Fruit fly (Drosophila melanogaster) whole organism, embryonic: ENCODE results near the gene Ns4.

Source experiments
- Aef1 ChIP-seq: fragments of 200-800 bp; sonication (Bioruptor generic); IDR thresholded peaks from 3 replicates; pipeline ENCODE4 v1.3.6; 2022; ENCODE audit warnings: missing biosample characterization, missing genetic modification characterization
- Asciz ChIP-seq: fragments of 200-800 bp; sonication (Bioruptor generic); optimal IDR thresholded peaks from 2 replicates; lab custom pipeline; 2017; ENCODE audit warnings: missing biosample characterization, mild to moderate bottlenecking, missing genetic modification characterization, missing genetic modification reagents
- Atf-2 ChIP-seq: fragments of 200-800 bp; sonication (Bioruptor generic); optimal IDR thresholded peaks from 2 replicates; lab custom pipeline; 2016; ENCODE audit warnings: missing biosample characterization, missing genetic modification characterization
- B-H1 ChIP-seq: fragments of 200-800 bp; sonication (Bioruptor generic); IDR thresholded peaks from 3 replicates; pipeline ENCODE4 v1.3.6; 2022; ENCODE audit warnings: missing biosample characterization, missing genetic modification characterization
- Blimp-1 ChIP-seq: fragments of 200-800 bp; sonication (Bioruptor generic); optimal IDR thresholded peaks from 3 replicates; lab custom pipeline; 2018; ENCODE audit warnings: missing biosample characterization, missing genetic modification characterization, mild to moderate bottlenecking, moderate library complexity, missing genetic modification reagents
- CG11456 ChIP-seq: fragments of 200-800 bp; sonication (Bioruptor generic); IDR thresholded peaks from 3 replicates; pipeline ENCODE4 v1.3.6; 2022; ENCODE audit warnings: missing biosample characterization, missing genetic modification characterization
- CG11560 ChIP-seq: fragments of 200-800 bp; sonication (Bioruptor generic); IDR thresholded peaks from 3 replicates; pipeline ENCODE4 v1.3.6; 2022; ENCODE audit warnings: missing biosample characterization, missing genetic modification characterization
- CG12155 ChIP-seq: fragments of 200-800 bp; sonication (Bioruptor generic); optimal IDR thresholded peaks from 3 replicates; lab custom pipeline; 2016; ENCODE audit warnings: missing biosample characterization, missing genetic modification characterization
- CG13624 ChIP-seq: fragments of 200-800 bp; sonication (Bioruptor generic); optimal IDR thresholded peaks from 2 replicates; lab custom pipeline; 2016; ENCODE audit warnings: missing biosample characterization, missing genetic modification characterization
- CG13894 ChIP-seq: fragments of 200-800 bp; sonication (Bioruptor generic); optimal IDR thresholded peaks from 3 replicates; lab custom pipeline; 2018; ENCODE audit warnings: missing biosample characterization, mild to moderate bottlenecking, missing genetic modification characterization, moderate library complexity
- CG14965 ChIP-seq: fragments of 200-800 bp; sonication (Bioruptor generic); optimal IDR thresholded peaks from 2 replicates; lab custom pipeline; 2016; ENCODE audit warnings: missing biosample characterization, missing genetic modification characterization, borderline replicate concordance
- CG15514 ChIP-seq: fragments of 200-800 bp; sonication (Bioruptor generic); optimal IDR thresholded peaks from 3 replicates; lab custom pipeline; 2017; ENCODE audit warnings: missing biosample characterization, missing genetic modification characterization, mild to moderate bottlenecking, moderate library complexity, missing genetic modification reagents
- CG15696 ChIP-seq: fragments of 200-800 bp; sonication (Bioruptor generic); optimal IDR thresholded peaks from 2 replicates; lab custom pipeline; 2019; ENCODE audit warnings: missing biosample characterization, mild to moderate bottlenecking, missing genetic modification characterization, moderate library complexity
- CG17612 ChIP-seq: fragments of 200-800 bp; sonication (Bioruptor generic); IDR thresholded peaks from 2 replicates; pipeline ENCODE4 v1.3.6; 2022; ENCODE audit warnings: missing biosample characterization, missing genetic modification characterization
- CG2889 ChIP-seq: fragments of 200-800 bp; sonication (Bioruptor generic); IDR thresholded peaks from 3 replicates; pipeline ENCODE4 v1.3.6; 2022; ENCODE audit warnings: missing biosample characterization, missing genetic modification characterization
- CG32772 ChIP-seq: fragments of 200-800 bp; sonication (Bioruptor generic); IDR thresholded peaks from 2 replicates; pipeline ENCODE4 v1.3.6; 2022; ENCODE audit warnings: missing biosample characterization, missing genetic modification characterization
- CG33557 ChIP-seq: fragments of 200-800 bp; sonication (Bioruptor generic); optimal IDR thresholded peaks from 2 replicates; lab custom pipeline; 2019; ENCODE audit warnings: missing biosample characterization, mild to moderate bottlenecking, missing genetic modification characterization, moderate library complexity
- CG4328 ChIP-seq: fragments of 200-800 bp; sonication (Bioruptor generic); optimal IDR thresholded peaks from 3 replicates; lab custom pipeline; 2017; ENCODE audit warnings: missing biosample characterization, missing genetic modification reagents, missing genetic modification characterization
- CG4854 ChIP-seq: fragments of 200-800 bp; sonication (Bioruptor generic); optimal IDR thresholded peaks from 2 replicates; lab custom pipeline; 2016; ENCODE audit warnings: missing biosample characterization, missing genetic modification characterization, inconsistent platforms
- CG6689 ChIP-seq: fragments of 200-800 bp; sonication (Bioruptor generic); IDR thresholded peaks from 2 replicates; pipeline ENCODE4 v1.3.6; 2022; ENCODE audit warnings: missing biosample characterization, missing genetic modification characterization
- CG7786 ChIP-seq: fragments of 200-800 bp; sonication (Bioruptor generic); optimal IDR thresholded peaks from 2 replicates; lab custom pipeline; 2016; ENCODE audit warnings: missing biosample characterization, missing genetic modification characterization
- CG8924 ChIP-seq: fragments of 200-800 bp; optimal IDR thresholded peaks from 3 replicates; lab custom pipeline; 2019; ENCODE audit warnings: missing biosample characterization, mild to moderate bottlenecking, missing genetic modification characterization, moderate library complexity
- CG9727 ChIP-seq: fragments of 200-800 bp; sonication (Bioruptor generic); optimal IDR thresholded peaks from 3 replicates; lab custom pipeline; 2017; ENCODE audit warnings: missing biosample characterization, mild to moderate bottlenecking, missing genetic modification characterization
- Doc2 ChIP-seq: fragments of 200-800 bp; sonication (Bioruptor generic); IDR thresholded peaks from 2 replicates; pipeline ENCODE4 v1.3.6; 2022; ENCODE audit warnings: missing biosample characterization, missing genetic modification characterization
- ERR ChIP-seq: fragments of 200-800 bp; sonication (Bioruptor generic); optimal IDR thresholded peaks from 2 replicates; lab custom pipeline; 2016; ENCODE audit warnings: missing biosample characterization, missing genetic modification characterization
- Ets65A ChIP-seq: fragments of 200-800 bp; sonication (Bioruptor generic); peaks from one replicate; lab custom pipeline; 2016; ENCODE audit warnings: missing biosample characterization, missing genetic modification characterization
- HHEX ChIP-seq: fragments of 200-800 bp; sonication (Bioruptor generic); optimal IDR thresholded peaks from 3 replicates; lab custom pipeline; 2017; ENCODE audit warnings: missing biosample characterization, mild to moderate bottlenecking, missing genetic modification characterization, missing genetic modification reagents
- HmgZ ChIP-seq: fragments of 200-800 bp; sonication (Bioruptor generic); optimal IDR thresholded peaks from 2 replicates; lab custom pipeline; 2018; ENCODE audit warnings: missing biosample characterization, mild to moderate bottlenecking, missing genetic modification characterization
- Side ChIP-seq: fragments of 200-800 bp; sonication (Bioruptor generic); optimal IDR thresholded peaks from 2 replicates; lab custom pipeline; 2016; ENCODE audit warnings: missing biosample characterization, missing genetic modification characterization
- Sry-β ChIP-seq: fragments of 200-800 bp; sonication (Bioruptor generic); optimal IDR thresholded peaks from 2 replicates; lab custom pipeline; 2018; ENCODE audit warnings: missing biosample characterization, mild to moderate bottlenecking, missing genetic modification characterization, moderate library complexity
- Ssrp ChIP-seq: fragments of 200-800 bp; sonication (Bioruptor generic); optimal IDR thresholded peaks from 2 replicates; lab custom pipeline; 2018; ENCODE audit warnings: missing biosample characterization, mild to moderate bottlenecking, missing genetic modification characterization, moderate library complexity
- Xrp1 ChIP-seq: fragments of 200-800 bp; sonication (Bioruptor generic); IDR thresholded peaks from 2 replicates; pipeline ENCODE4 v1.3.6; 2022; ENCODE audit warnings: missing biosample characterization, missing genetic modification characterization
- ab ChIP-seq: fragments of 200-800 bp; sonication (Bioruptor generic); optimal IDR thresholded peaks from 2 replicates; lab custom pipeline; 2016; ENCODE audit warnings: missing biosample characterization, missing genetic modification characterization
- abd-A ChIP-seq: fragments of 200-800 bp; sonication (Bioruptor generic); optimal IDR thresholded peaks from 3 replicates; lab custom pipeline; 2019; ENCODE audit warnings: missing biosample characterization, mild to moderate bottlenecking, missing genetic modification characterization, moderate library complexity
- ac ChIP-seq: fragments of 200-800 bp; sonication (Bioruptor generic); optimal IDR thresholded peaks from 3 replicates; lab custom pipeline; 2017; ENCODE audit warnings: missing biosample characterization, mild to moderate bottlenecking, missing genetic modification characterization
- cad ChIP-seq: fragments of >200 bp; optimal IDR thresholded peaks from 2 replicates; lab custom pipeline; 2017; ENCODE audit warnings: missing biosample characterization, missing genetic modification characterization
- dpn ChIP-seq, 2 experiments: fragments of 200-800 bp; sonication (Bioruptor generic); optimal IDR thresholded peaks; 3 replicates each; lab custom pipeline; 2016; ENCODE audit warnings: missing biosample characterization in 2 of 2, missing genetic modification characterization in 2 of 2
- esg ChIP-seq: fragments of 200-800 bp; sonication (Bioruptor generic); conservative IDR thresholded peaks from 2 replicates; pipeline ENCODE4 v1.3.6; 2022; ENCODE audit warnings: missing biosample characterization, missing genetic modification characterization
- fd96Cb ChIP-seq: fragments of 200-800 bp; sonication (Bioruptor generic); optimal IDR thresholded peaks from 2 replicates; lab custom pipeline; 2018; ENCODE audit warnings: missing biosample characterization, mild to moderate bottlenecking, missing genetic modification characterization, moderate library complexity
- h ChIP-seq: fragments of >200 bp; optimal IDR thresholded peaks from 2 replicates; lab custom pipeline; 2017
- pfk ChIP-seq: fragments of 200-800 bp; sonication (Bioruptor generic); optimal IDR thresholded peaks from 2 replicates; lab custom pipeline; 2018; ENCODE audit warnings: missing biosample characterization, mild to moderate bottlenecking, missing genetic modification characterization, moderate library complexity
- pho ChIP-seq: fragments of 200-800 bp; sonication (Bioruptor generic); optimal IDR thresholded peaks from 2 replicates; lab custom pipeline; 2016; ENCODE audit warnings: missing biosample characterization, missing genetic modification characterization
- pzg ChIP-seq: fragments of 200-800 bp; sonication (Bioruptor generic); optimal IDR thresholded peaks from 3 replicates; lab custom pipeline; 2018; ENCODE audit warnings: missing biosample characterization, mild to moderate bottlenecking, missing genetic modification characterization, moderate library complexity
- sim ChIP-seq: fragments of 200-800 bp; sonication (Bioruptor generic); IDR thresholded peaks from 2 replicates; pipeline ENCODE4 v1.3.6; 2022; ENCODE audit warnings: missing biosample characterization, missing genetic modification characterization
- sug ChIP-seq: fragments of 200-800 bp; optimal IDR thresholded peaks from 2 replicates; lab custom pipeline; 2019; ENCODE audit warnings: missing biosample characterization, mild to moderate bottlenecking, missing genetic modification characterization, moderate library complexity
- tio ChIP-seq: fragments of 200-800 bp; sonication (Bioruptor generic); optimal IDR thresholded peaks from 2 replicates; lab custom pipeline; 2017; ENCODE audit warnings: missing biosample characterization, missing genetic modification characterization, inconsistent platforms
- toy ChIP-seq: fragments of 200-800 bp; sonication (Bioruptor generic); IDR thresholded peaks from 2 replicates; pipeline ENCODE4 v1.3.6; 2022; ENCODE audit warnings: missing biosample characterization, missing genetic modification characterization
- tup ChIP-seq: fragments of 200-800 bp; sonication (Bioruptor generic); optimal IDR thresholded peaks from 2 replicates; lab custom pipeline; 2016; ENCODE audit warnings: missing biosample characterization, mild to moderate bottlenecking, missing genetic modification characterization, moderate library complexity
- tx ChIP-seq: fragments of 200-800 bp; sonication (Bioruptor generic); optimal IDR thresholded peaks from 2 replicates; lab custom pipeline; 2016; ENCODE audit warnings: missing biosample characterization, missing genetic modification characterization
- unc-4 ChIP-seq: fragments of 200-800 bp; sonication (Bioruptor generic); IDR thresholded peaks from 2 replicates; pipeline ENCODE4 v1.3.6; 2022; ENCODE audit warnings: missing biosample characterization, missing genetic modification characterization; ENCODE audit not compliant: partially characterized antibody

The Ns4 gene

DNA sequence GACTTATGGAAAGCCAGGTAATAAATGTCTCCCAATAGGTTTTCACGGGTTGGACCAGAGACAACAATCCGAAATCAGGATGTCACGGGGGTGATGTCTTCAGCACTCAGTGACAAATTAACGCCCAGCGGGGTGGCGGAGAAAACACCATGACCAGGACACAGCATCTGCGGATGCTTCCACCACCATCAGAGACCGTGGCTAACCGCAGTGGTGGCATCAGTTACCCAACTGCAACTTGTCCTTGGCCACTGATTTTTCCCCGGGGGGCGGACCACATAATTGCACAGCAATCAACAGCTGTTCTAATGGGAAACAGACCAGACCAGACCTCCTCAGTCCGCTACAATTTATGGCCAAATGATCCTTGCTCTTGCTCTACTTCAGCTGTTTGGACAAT, 26.1 kb downstream of the Ns4 start (continued):
- TF ChIP-seq Doc2 (no peak), cad (GFP tag; lab: Kevin White, UChicago) (peak; percentile 79)

DNA sequence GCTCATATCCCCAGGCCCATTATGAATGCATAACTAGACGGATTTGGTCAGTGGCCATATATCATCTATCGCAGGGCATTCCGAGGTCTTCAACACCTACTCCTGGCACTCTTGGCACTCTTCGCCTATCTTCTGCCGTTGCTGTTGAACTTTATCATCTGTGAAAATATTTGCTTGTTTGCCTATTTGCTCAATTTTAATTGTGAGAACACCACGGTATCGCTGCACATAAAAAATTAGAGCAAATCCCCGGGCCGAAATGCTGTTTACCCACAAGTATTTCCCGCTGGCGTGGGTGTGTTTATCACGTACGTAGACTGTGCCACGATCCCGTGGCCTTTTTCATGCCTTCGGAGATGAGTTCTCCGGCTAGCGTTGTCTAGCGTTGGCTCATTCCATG, 28.5 kb downstream of the Ns4 start:
- TF ChIP-seq CG32772 (no peak), CG11560 (tag; lab: Robert Waterston, UW) (no peak), pzg (GFP tag; lab: Kevin White, UChicago) (no peak), CG33557 (peak; percentile 63), Atf-2 (GFP tag; lab: Kevin White, UChicago) (peak; percentile 39), Ssrp (tag; lab: Kevin White, UChicago) (no peak), sug (tag; lab: Kevin White, UChicago) (peak; percentile 28), Asciz (GFP tag; lab: Kevin White, UChicago) (peak; percentile 61), unc-4 (GFP tag; lab: Robert Waterston, UW) (no peak), abd-A (tag; lab: Kevin White, UChicago) (peak; percentile 28), Blimp-1 (GFP tag; lab: Kevin White, UChicago) (peak; percentile 50), CG4328 (GFP tag; lab: Kevin White, UChicago) (peak; percentile 44), tx (GFP tag; lab: Kevin White, UChicago) (peak; percentile 33), HHEX (GFP tag; lab: Kevin White, UChicago) (peak; percentile 71), tup (GFP tag; lab: Kevin White, UChicago) (peak; percentile 18), CG17612 (GFP tag; lab: Robert Waterston, UW) (0 out of 2 replicates have a peak, but pooled peaks have one; percentile 11), CG12155 (no peak), CG13624 (GFP tag; lab: Kevin White, UChicago) (peak; percentile 27), ERR (GFP tag; lab: Kevin White, UChicago) (no peak), CG8924 (tag; lab: Kevin White, UChicago) (peak; percentile 70), CG11456 (GFP tag; lab: Robert Waterston, UW) (no peak), fd96Cb (tag; lab: Kevin White, UChicago) (peak; percentile 18), Side (GFP tag; lab: Kevin White, UChicago) (peak; percentile 75), CG15696 (peak; percentile 90), CG2889 (GFP tag; lab: Robert Waterston, UW) (no peak), h (lab: Kevin White, UChicago) (no peak), tio (GFP tag; lab: Kevin White, UChicago) (no peak), HmgZ (tag; lab: Kevin White, UChicago) (peak; percentile 37), Aef1 (no peak), dpn (GFP tag; optimal IDR thresholded peaks at IDR 0.05; lab: Kevin White, UChicago) (peak; percentile 7 to 46), Sry-β (peak; percentile 13), CG14965 (GFP tag; lab: Kevin White, UChicago) (peak; percentile 59), CG13894 (tag; lab: Kevin White, UChicago) (peak; percentile 37), pfk (GFP tag; lab: Kevin White, UChicago) (peak; percentile 47), ac (GFP tag; lab: Kevin White, UChicago) (peak; percentile 82), ab (GFP tag; lab: Kevin White, UChicago) (no peak), pho (GFP tag; lab: Kevin White, UChicago) (peak; percentile 4), toy (no peak), CG4854 (GFP tag; lab: Kevin White, UChicago) (peak; percentile 59), esg (no peak), CG7786 (GFP tag; lab: Kevin White, UChicago) (peak; percentile 28), Xrp1 (GFP tag; lab: Robert Waterston, UW) (peak; percentile 80), sim (GFP tag; lab: Robert Waterston, UW) (peak; percentile 50; the same call in 1 of the 2 replicates), CG6689 (peak; percentile 33; the same call in 1 of the 2 replicates), Ets65A (GFP tag; lab: Kevin White, UChicago) (no peak), B-H1 (GFP tag; lab: Robert Waterston, UW) (no peak), CG15514 (GFP tag; lab: Kevin White, UChicago) (peak; percentile 71), CG9727 (GFP tag; lab: Kevin White, UChicago) (peak; percentile 87)
